Fruit fly (Drosophila melanogaster) whole organism, embryonic: Measurements from ENCODE around the gene CG4297.
A peak's percentile ranks its signal among the peaks of the same experiment; 100 is the strongest.

Experiments
- ATbp ChIP-seq: fragments of 200-800 bp; sonication (Bioruptor generic); optimal IDR thresholded peaks from 2 replicates; lab custom pipeline; 2017; ENCODE audit warnings: missing biosample characterization, mild to moderate bottlenecking, missing genetic modification characterization, missing genetic modification reagents
- Abd-B ChIP-seq: fragments of 200-800 bp; sonication (Bioruptor generic); optimal IDR thresholded peaks from 2 replicates; lab custom pipeline; 2018; ENCODE audit warnings: missing biosample characterization, mild to moderate bottlenecking, missing genetic modification characterization, moderate library complexity
- Adf1 ChIP-seq: fragments of 200-800 bp; sonication (Bioruptor generic); IDR thresholded peaks from 2 replicates; pipeline ENCODE4 v1.3.6; 2022; ENCODE audit warnings: missing biosample characterization, missing genetic modification characterization
- CG1024 ChIP-seq: fragments of 200-800 bp; sonication (Bioruptor generic); IDR thresholded peaks from 2 replicates; pipeline ENCODE4 v1.3.6; 2022; ENCODE audit warnings: missing biosample characterization, missing genetic modification characterization
- CG13123 ChIP-seq: fragments of 200-800 bp; sonication (Bioruptor generic); optimal IDR thresholded peaks from 2 replicates; lab custom pipeline; 2016; ENCODE audit warnings: missing biosample characterization, missing genetic modification characterization
- CG14965 ChIP-seq: fragments of 200-800 bp; sonication (Bioruptor generic); optimal IDR thresholded peaks from 2 replicates; lab custom pipeline; 2016; ENCODE audit warnings: missing biosample characterization, missing genetic modification characterization, borderline replicate concordance
- CG15011 ChIP-seq: fragments of 200-800 bp; sonication (Bioruptor generic); optimal IDR thresholded peaks from 3 replicates; lab custom pipeline; 2018; ENCODE audit warnings: missing biosample characterization, mild to moderate bottlenecking, missing genetic modification characterization
- CG17186 ChIP-seq: fragments of 200-800 bp; sonication (Bioruptor generic); optimal IDR thresholded peaks from 3 replicates; lab custom pipeline; 2017; ENCODE audit warnings: missing biosample characterization, missing genetic modification reagents, missing genetic modification characterization
- CG2116 ChIP-seq: fragments of 200-800 bp; sonication (Bioruptor generic); optimal IDR thresholded peaks from 3 replicates; lab custom pipeline; 2018; ENCODE audit warnings: missing biosample characterization, mild to moderate bottlenecking, missing genetic modification characterization
- CG34422 ChIP-seq: fragments of 200-800 bp; sonication (Bioruptor generic); IDR thresholded peaks from 3 replicates; pipeline ENCODE4 v1.3.6; 2022; ENCODE audit warnings: missing biosample characterization, missing genetic modification characterization
- CG3726 ChIP-seq: fragments of 200-800 bp; sonication (Bioruptor generic); IDR thresholded peaks from 3 replicates; pipeline ENCODE4, ENCODE4 v1.3.6; 2022; ENCODE audit warnings: missing biosample characterization, missing genetic modification characterization
- CG4854 ChIP-seq: fragments of 200-800 bp; sonication (Bioruptor generic); optimal IDR thresholded peaks from 2 replicates; lab custom pipeline; 2016; ENCODE audit warnings: missing biosample characterization, missing genetic modification characterization, inconsistent platforms
- CG6765 ChIP-seq: fragments of 200-800 bp; sonication (Bioruptor generic); optimal IDR thresholded peaks from 3 replicates; lab custom pipeline; 2017; ENCODE audit warnings: missing biosample characterization, mild to moderate bottlenecking, missing genetic modification characterization
- CG7556 ChIP-seq: fragments of 200-800 bp; sonication (Bioruptor generic); optimal IDR thresholded peaks from 2 replicates; lab custom pipeline; 2017; ENCODE audit warnings: missing biosample characterization, mild to moderate bottlenecking, missing genetic modification characterization
- CG7987 ChIP-seq: fragments of 200-800 bp; sonication (Bioruptor generic); optimal IDR thresholded peaks from 2 replicates; lab custom pipeline; 2018; ENCODE audit warnings: missing biosample characterization, mild to moderate bottlenecking, missing genetic modification characterization, moderate library complexity
- CG8281 ChIP-seq: fragments of 200-800 bp; sonication (Bioruptor generic); optimal IDR thresholded peaks from 2 replicates; lab custom pipeline; 2018; ENCODE audit warnings: missing biosample characterization, mild to moderate bottlenecking, missing genetic modification characterization, moderate library complexity
- CG8478 ChIP-seq: fragments of >200 bp; optimal IDR thresholded peaks from 2 replicates; lab custom pipeline; 2018
- CG9215 ChIP-seq: fragments of 200-800 bp; sonication (Bioruptor generic); IDR thresholded peaks from 2 replicates; pipeline ENCODE4 v1.3.6; 2022; ENCODE audit warnings: missing biosample characterization, missing genetic modification characterization
- D19A ChIP-seq: fragments of 200-800 bp; optimal IDR thresholded peaks from 3 replicates; lab custom pipeline; 2019; ENCODE audit warnings: missing biosample characterization, mild to moderate bottlenecking, missing genetic modification characterization, moderate library complexity
- Deaf1 ChIP-seq: fragments of 200-800 bp; optimal IDR thresholded peaks from 3 replicates; lab custom pipeline; 2019; ENCODE audit warnings: missing biosample characterization, mild to moderate bottlenecking, missing genetic modification characterization, moderate library complexity
- Doc3 ChIP-seq: fragments of 200-800 bp; sonication (Bioruptor generic); IDR thresholded peaks from 3 replicates; pipeline ENCODE4 v1.3.6; 2022; ENCODE audit warnings: missing biosample characterization, missing genetic modification characterization; ENCODE audit not compliant: partially characterized antibody
- Dp ChIP-seq: fragments of 200-800 bp; sonication (Bioruptor generic); optimal IDR thresholded peaks from 2 replicates; lab custom pipeline; 2018; ENCODE audit warnings: missing biosample characterization, mild to moderate bottlenecking, missing genetic modification characterization, moderate library complexity
- Eip74EF ChIP-seq, 2 experiments: fragments of 200-800 bp in 1 of 2; fragments of >200 bp in 1 of 2; sonication (Bioruptor generic) in 1 of 2; optimal IDR thresholded peaks; 2 replicates each; lab custom pipeline; 2017 to 2019; ENCODE audit warnings: missing biosample characterization in 2 of 2, missing genetic modification characterization in 2 of 2, mild to moderate bottlenecking in 1 of 2, moderate library complexity in 1 of 2
- HLHmδ ChIP-seq: fragments of 200-800 bp; sonication (Bioruptor generic); optimal IDR thresholded peaks from 2 replicates; lab custom pipeline; 2018; ENCODE audit warnings: missing biosample characterization, mild to moderate bottlenecking, missing genetic modification characterization, moderate library complexity
- MBD-R2 ChIP-seq: fragments of 200-800 bp; sonication (Bioruptor generic); IDR thresholded peaks from 2 replicates; pipeline ENCODE4 v1.3.6; 2022; ENCODE audit warnings: missing biosample characterization, missing genetic modification characterization
- MTF-1 ChIP-seq: fragments of 200-800 bp; sonication (Bioruptor generic); optimal IDR thresholded peaks from 2 replicates; lab custom pipeline; 2018; ENCODE audit warnings: missing biosample characterization, mild to moderate bottlenecking, missing genetic modification characterization, borderline replicate concordance
- Meics ChIP-seq: fragments of 200-800 bp; sonication (Bioruptor generic); optimal IDR thresholded peaks from 2 replicates; lab custom pipeline; 2017; ENCODE audit warnings: missing biosample characterization, mild to moderate bottlenecking, missing genetic modification characterization
- NC2β ChIP-seq: fragments of 200-800 bp; sonication (Bioruptor generic); optimal IDR thresholded peaks from 2 replicates; lab custom pipeline; 2016; ENCODE audit warnings: missing biosample characterization, missing genetic modification characterization
- TFAM ChIP-seq: fragments of 200-800 bp; sonication (Bioruptor generic); optimal IDR thresholded peaks from 2 replicates; lab custom pipeline; 2017; ENCODE audit warnings: missing biosample characterization, missing genetic modification characterization, inconsistent platforms
- Usf ChIP-seq: fragments of 200-800 bp; sonication (Bioruptor generic); optimal IDR thresholded peaks from 2 replicates; lab custom pipeline; 2017; ENCODE audit warnings: missing genotype, missing biosample characterization, missing genetic modification characterization
- emc ChIP-seq: fragments of 200-800 bp; sonication (Bioruptor generic); optimal IDR thresholded peaks from 2 replicates; lab custom pipeline; 2016; ENCODE audit warnings: missing biosample characterization, missing genetic modification characterization
- fd3F ChIP-seq: fragments of 200-800 bp; sonication (Bioruptor generic); optimal IDR thresholded peaks from 2 replicates; lab custom pipeline; 2018; ENCODE audit warnings: missing biosample characterization, mild to moderate bottlenecking, missing genetic modification characterization, moderate library complexity
- fd64A ChIP-seq: fragments of 200-800 bp; sonication (Bioruptor generic); optimal IDR thresholded peaks from 3 replicates; lab custom pipeline; 2018; ENCODE audit warnings: missing biosample characterization, mild to moderate bottlenecking, missing genetic modification characterization
- gt ChIP-seq: fragments of 200-800 bp; sonication (Bioruptor generic); IDR thresholded peaks from 2 replicates; pipeline ENCODE4 v1.3.6; 2022; ENCODE audit warnings: missing biosample characterization, missing genetic modification characterization
- klu ChIP-seq: fragments of 200-800 bp; sonication (Bioruptor generic); IDR thresholded peaks from 2 replicates; pipeline ENCODE4 v1.3.6; 2022; ENCODE audit warnings: missing biosample characterization, missing genetic modification characterization
- knrl ChIP-seq: fragments of 200-800 bp; sonication (Bioruptor generic); IDR thresholded peaks from 3 replicates; pipeline ENCODE4 v1.3.6; 2022; ENCODE audit warnings: missing biosample characterization, missing genetic modification characterization; ENCODE audit not compliant: partially characterized antibody
- lab ChIP-seq: fragments of 200-800 bp; sonication (Bioruptor generic); optimal IDR thresholded peaks from 3 replicates; lab custom pipeline; 2017; ENCODE audit warnings: missing biosample characterization, missing genetic modification characterization, mild to moderate bottlenecking, moderate library complexity, missing genetic modification reagents
- lbe ChIP-seq: fragments of 200-800 bp; sonication (Bioruptor generic); optimal IDR thresholded peaks from 2 replicates; lab custom pipeline; 2016; ENCODE audit warnings: missing biosample characterization, mild to moderate bottlenecking, missing genetic modification characterization
- lilli ChIP-seq: fragments of 200-800 bp; sonication (Bioruptor generic); optimal IDR thresholded peaks from 3 replicates; lab custom pipeline; 2016; ENCODE audit warnings: missing biosample characterization, missing genetic modification characterization
- luna ChIP-seq: fragments of 200-800 bp; sonication (Bioruptor generic); optimal IDR thresholded peaks from 2 replicates; lab custom pipeline; 2016; ENCODE audit warnings: missing biosample characterization, missing genetic modification characterization
- mld ChIP-seq: fragments of 200-800 bp; sonication (Bioruptor generic); IDR thresholded peaks from 3 replicates; pipeline ENCODE4 v1.3.6; 2022; ENCODE audit warnings: missing biosample characterization, missing genetic modification characterization; ENCODE audit not compliant: partially characterized antibody
- nerfin-1 ChIP-seq: fragments of 200-800 bp; sonication (Bioruptor generic); optimal IDR thresholded peaks from 3 replicates; lab custom pipeline; 2019; ENCODE audit warnings: missing biosample characterization, mild to moderate bottlenecking, missing genetic modification characterization, moderate library complexity
- psq ChIP-seq: fragments of 200-800 bp; sonication (Bioruptor generic); optimal IDR thresholded peaks from 2 replicates; lab custom pipeline; 2017; ENCODE audit warnings: missing biosample characterization, missing genetic modification characterization
- sens ChIP-seq: fragments of 200-800 bp; sonication (Bioruptor generic); peaks from one replicate; lab custom pipeline; 2016; ENCODE audit warnings: missing biosample characterization, missing genetic modification characterization
- shn ChIP-seq: fragments of 200-800 bp; sonication (Bioruptor generic); optimal IDR thresholded peaks from 3 replicates; lab custom pipeline; 2016; ENCODE audit warnings: missing biosample characterization, missing genetic modification characterization
- sisA ChIP-seq: fragments of 200-800 bp; sonication (Bioruptor generic); IDR thresholded peaks from 2 replicates; pipeline ENCODE4 v1.3.6; 2022; ENCODE audit warnings: missing biosample characterization, missing genetic modification characterization
- so ChIP-seq: fragments of 200-800 bp; sonication (Bioruptor generic); IDR thresholded peaks from 3 replicates; pipeline ENCODE4 v1.3.6; 2022; ENCODE audit warnings: missing biosample characterization, missing genetic modification characterization
- sqz ChIP-seq: fragments of 200-800 bp; sonication (Bioruptor generic); optimal IDR thresholded peaks from 3 replicates; lab custom pipeline; 2018; ENCODE audit warnings: missing biosample characterization, mild to moderate bottlenecking, missing genetic modification characterization
- wek ChIP-seq: fragments of 200-800 bp; sonication (Bioruptor generic); optimal IDR thresholded peaks from 3 replicates; lab custom pipeline; 2018; ENCODE audit warnings: missing biosample characterization, mild to moderate bottlenecking, missing genetic modification characterization, moderate library complexity

Gene CG4297

dm6 chr2L:487719-488547, 15.9 kb upstream of the CG4297 start (continued):
- TF ChIP-seq luna (GFP tag; lab: Kevin White, UChicago): no peak
- TF ChIP-seq D19A: no peak
- peak; percentile 21 for TF ChIP-seq fd3F (GFP tag; lab: Kevin White, UChicago)
- peak; percentile 48 for TF ChIP-seq lab (GFP tag; lab: Kevin White, UChicago)
- no peak for TF ChIP-seq CG9215 (GFP tag; lab: Robert Waterston, UW)
- no peak for TF ChIP-seq wek
- TF ChIP-seq MTF-1 (GFP tag; lab: Kevin White, UChicago): no peak
- no peak; the same call in 2 of the 3 replicates for TF ChIP-seq so (GFP tag; lab: Robert Waterston, UW)
- peak; percentile 91 for TF ChIP-seq sens (GFP tag; lab: Kevin White, UChicago)
- TF ChIP-seq Deaf1 (tag; lab: Kevin White, UChicago): no peak
- TF ChIP-seq mld (GFP tag; lab: Robert Waterston, UW): 0 out of 3 replicates have a peak, but pooled peaks have one; percentile 8
- TF ChIP-seq Meics (GFP tag; lab: Kevin White, UChicago): peak; percentile 22
- TF ChIP-seq CG8478 (lab: Kevin White, UChicago): no peak
- no peak for TF ChIP-seq nerfin-1 (tag; lab: Kevin White, UChicago)
- TF ChIP-seq ATbp (GFP tag; lab: Kevin White, UChicago): no peak
- TF ChIP-seq Dp (GFP tag; lab: Kevin White, UChicago): no peak
- no peak for TF ChIP-seq shn
- no peak for TF ChIP-seq emc (GFP tag; lab: Kevin White, UChicago)
- no peak for TF ChIP-seq CG15011
- TF ChIP-seq Abd-B (GFP tag; lab: Kevin White, UChicago): peak; percentile 34
- no peak for TF ChIP-seq TFAM (GFP tag; lab: Kevin White, UChicago)
- no peak for TF ChIP-seq MBD-R2
- no peak for TF ChIP-seq CG14965
- no peak for TF ChIP-seq lbe (GFP tag; lab: Kevin White, UChicago)
- TF ChIP-seq sisA: no peak
- TF ChIP-seq fd64A (GFP tag; lab: Kevin White, UChicago): no peak
- TF ChIP-seq CG7556: peak; percentile 53
- TF ChIP-seq Doc3: no peak
- TF ChIP-seq CG7987 (GFP tag; lab: Kevin White, UChicago): no peak
- no peak for TF ChIP-seq Eip74EF (GFP tag; optimal IDR thresholded peaks at IDR 0.05; lab: Kevin White, UChicago)
- no peak for TF ChIP-seq CG4854 (GFP tag; lab: Kevin White, UChicago)
- 0 out of 3 replicates have a peak, but pooled peaks have one; percentile 12 for TF ChIP-seq CG3726 (GFP tag; lab: Robert Waterston, UW)
- TF ChIP-seq CG8281 (tag; lab: Kevin White, UChicago): no peak
- no peak for TF ChIP-seq sqz (GFP tag; lab: Kevin White, UChicago)
- peak; percentile 58 for TF ChIP-seq NC2β (GFP tag; lab: Kevin White, UChicago)
- TF ChIP-seq CG17186 (GFP tag; lab: Kevin White, UChicago): no peak
- TF ChIP-seq CG6765 (GFP tag; lab: Kevin White, UChicago): no peak
- TF ChIP-seq lilli: no peak
- TF ChIP-seq CG1024 (GFP tag; lab: Robert Waterston, UW): no peak
- no peak for TF ChIP-seq CG34422 (GFP tag; lab: Robert Waterston, UW)
- TF ChIP-seq klu (GFP tag; lab: Robert Waterston, UW): no peak
- TF ChIP-seq CG2116 (GFP tag; lab: Kevin White, UChicago): peak; percentile 3
- TF ChIP-seq CG13123: no peak
- TF ChIP-seq Adf1: no peak
- no peak for TF ChIP-seq knrl
- no peak for TF ChIP-seq HLHmδ
- TF ChIP-seq gt (GFP tag; lab: Robert Waterston, UW): no peak
- TF ChIP-seq Usf (GFP tag; lab: Kevin White, UChicago): no peak
- no peak for TF ChIP-seq psq
